Fruit fly (Drosophila melanogaster) whole organism, prepupa: ENCODE results near the gene CG5541.
A peak's percentile ranks its signal among the peaks of the same experiment; 100 is the strongest.

Experiments
- Blimp-1 ChIP-seq: fragments of 200-800 bp; sonication (Bioruptor generic); optimal IDR thresholded peaks from 3 replicates; lab custom pipeline; 2017; ENCODE audit warnings: missing biosample characterization, missing genetic modification characterization, mild to moderate bottlenecking, moderate library complexity, missing genetic modification reagents
- CG10669 ChIP-seq: fragments of 200-800 bp; sonication (Bioruptor generic); optimal IDR thresholded peaks from 3 replicates; lab custom pipeline; 2018; ENCODE audit warnings: missing biosample characterization, mild to moderate bottlenecking, missing genetic modification characterization, moderate library complexity
- CG11294 ChIP-seq: fragments of 200-800 bp; sonication (Bioruptor generic); IDR thresholded peaks from 2 replicates; pipeline ENCODE4 v1.3.6; 2022; ENCODE audit warnings: missing biosample characterization, missing genetic modification characterization
- CG11902 ChIP-seq: fragments of 200-800 bp; sonication (Bioruptor generic); optimal IDR thresholded peaks from 3 replicates; lab custom pipeline; 2016; ENCODE audit warnings: missing biosample characterization, missing genetic modification characterization
- CG15336 ChIP-seq: fragments of 200-800 bp; sonication (Bioruptor generic); IDR thresholded peaks from 2 replicates; pipeline ENCODE4 v1.3.6; 2022; ENCODE audit warnings: missing biosample characterization, missing genetic modification characterization
- CG1621 ChIP-seq: fragments of 200-800 bp; sonication (Bioruptor generic); optimal IDR thresholded peaks from 3 replicates; lab custom pipeline; 2018; ENCODE audit warnings: missing biosample characterization, mild to moderate bottlenecking, missing genetic modification characterization
- CG16779 ChIP-seq: fragments of 200-800 bp; sonication (Bioruptor generic); optimal IDR thresholded peaks from 3 replicates; lab custom pipeline; 2017; ENCODE audit warnings: missing biosample characterization, mild to moderate bottlenecking, missing genetic modification characterization
- CG3032 ChIP-seq: fragments of 200-800 bp; optimal IDR thresholded peaks from 2 replicates; lab custom pipeline; 2019; ENCODE audit warnings: missing biosample characterization, mild to moderate bottlenecking, missing genetic modification characterization, moderate library complexity
- CG31627 ChIP-seq: fragments of 200-800 bp; sonication (Bioruptor generic); optimal IDR thresholded peaks from 3 replicates; lab custom pipeline; 2016; ENCODE audit warnings: missing biosample characterization, missing genetic modification characterization
- CG32006 ChIP-seq: fragments of 200-800 bp; sonication (Bioruptor generic); optimal IDR thresholded peaks from 3 replicates; lab custom pipeline; 2017; ENCODE audit warnings: missing biosample characterization, mild to moderate bottlenecking, missing genetic modification characterization
- CG34406 ChIP-seq: fragments of 200-800 bp; sonication (Bioruptor generic); optimal IDR thresholded peaks from 3 replicates; lab custom pipeline; 2016; ENCODE audit warnings: missing biosample characterization, missing genetic modification characterization
- CG3919 ChIP-seq: fragments of 200-800 bp; sonication (Bioruptor generic); optimal IDR thresholded peaks from 3 replicates; lab custom pipeline; 2016; ENCODE audit warnings: missing biosample characterization, missing genetic modification characterization
- CG4318 ChIP-seq: fragments of 200-800 bp; sonication (Bioruptor generic); optimal IDR thresholded peaks from 3 replicates; lab custom pipeline; 2017; ENCODE audit warnings: missing biosample characterization, mild to moderate bottlenecking, missing genetic modification characterization
- CG6163 ChIP-seq: fragments of 200-800 bp; sonication (Bioruptor generic); IDR thresholded peaks from 3 replicates; pipeline ENCODE4 v1.3.6; 2022; ENCODE audit warnings: missing biosample characterization, missing genetic modification characterization
- CG6276 ChIP-seq: fragments of 200-800 bp; sonication (Bioruptor generic); optimal IDR thresholded peaks from 2 replicates; lab custom pipeline; 2017; ENCODE audit warnings: missing biosample characterization, mild to moderate bottlenecking, missing genetic modification characterization
- CG6808 ChIP-seq: fragments of 200-800 bp; sonication (Bioruptor generic); optimal IDR thresholded peaks from 3 replicates; lab custom pipeline; 2017; ENCODE audit warnings: missing biosample characterization, missing genetic modification characterization, mild to moderate bottlenecking, moderate library complexity, missing genetic modification reagents
- CG8119 ChIP-seq: fragments of 200-800 bp; sonication (Bioruptor generic); IDR thresholded peaks from 3 replicates; pipeline ENCODE4 v1.3.6; 2022; ENCODE audit warnings: missing biosample characterization, missing genetic modification characterization
- CG8632 ChIP-seq: fragments of 200-800 bp; sonication (Bioruptor generic); optimal IDR thresholded peaks from 3 replicates; lab custom pipeline; 2016; ENCODE audit warnings: missing biosample characterization, missing genetic modification characterization
- CG9139 ChIP-seq: fragments of 200-800 bp; sonication (Bioruptor generic); optimal IDR thresholded peaks from 3 replicates; lab custom pipeline; 2017; ENCODE audit warnings: missing biosample characterization, mild to moderate bottlenecking, missing genetic modification characterization
- Ets96B ChIP-seq: fragments of 200-800 bp; optimal IDR thresholded peaks from 2 replicates; lab custom pipeline; 2019; ENCODE audit warnings: missing biosample characterization, mild to moderate bottlenecking, missing genetic modification characterization, moderate library complexity
- Gug ChIP-seq: fragments of 200-800 bp; sonication (Bioruptor generic); IDR thresholded peaks from 2 replicates; pipeline ENCODE4 v1.3.6; 2022; ENCODE audit warnings: missing biosample characterization, missing genetic modification characterization
- Hr38 ChIP-seq: sonication (Bioruptor generic); optimal IDR thresholded peaks from 2 replicates; lab custom pipeline; 2016; ENCODE audit warnings: missing biosample characterization, missing genetic modification characterization
- Hr39 ChIP-seq: fragments of 200-800 bp; sonication (Bioruptor generic); optimal IDR thresholded peaks from 2 replicates; lab custom pipeline; 2016; ENCODE audit warnings: missing biosample characterization, missing genetic modification characterization
- Lpt ChIP-seq: fragments of 200-800 bp; sonication (Bioruptor generic); optimal IDR thresholded peaks from 3 replicates; lab custom pipeline; 2016; ENCODE audit warnings: missing biosample characterization, missing genetic modification characterization
- Met ChIP-seq: fragments of 200-800 bp; sonication (Bioruptor generic); optimal IDR thresholded peaks from 3 replicates; lab custom pipeline; 2016; ENCODE audit warnings: missing biosample characterization, missing genetic modification characterization
- OdsH ChIP-seq: fragments of 200-800 bp; sonication (Bioruptor generic); optimal IDR thresholded peaks from 3 replicates; lab custom pipeline; 2016; ENCODE audit warnings: missing biosample characterization, missing genetic modification characterization
- Smox ChIP-seq: fragments of 200-800 bp; sonication (Bioruptor generic); optimal IDR thresholded peaks from 3 replicates; lab custom pipeline; 2016; ENCODE audit warnings: missing biosample characterization, missing genetic modification characterization
- Sox14 ChIP-seq: fragments of 200-800 bp; sonication (Bioruptor generic); optimal IDR thresholded peaks from 3 replicates; lab custom pipeline; 2016; ENCODE audit warnings: missing biosample characterization, missing genetic modification characterization
- Sox15 ChIP-seq: fragments of 200-800 bp; sonication (Bioruptor generic); optimal IDR thresholded peaks from 3 replicates; lab custom pipeline; 2016; ENCODE audit warnings: missing biosample characterization, missing genetic modification characterization
- achi ChIP-seq: fragments of 200-800 bp; sonication (Bioruptor generic); optimal IDR thresholded peaks from 3 replicates; lab custom pipeline; 2016; ENCODE audit warnings: missing biosample characterization, missing genetic modification characterization
- acj6 ChIP-seq: fragments of 200-800 bp; sonication (Bioruptor generic); optimal IDR thresholded peaks from 3 replicates; lab custom pipeline; 2016; ENCODE audit warnings: missing biosample characterization, missing genetic modification characterization
- cyc ChIP-seq: fragments of 200-800 bp; sonication (Bioruptor generic); optimal IDR thresholded peaks from 3 replicates; lab custom pipeline; 2016; ENCODE audit warnings: missing biosample characterization, missing genetic modification characterization
- dac ChIP-seq: fragments of 200-800 bp; sonication (Bioruptor generic); optimal IDR thresholded peaks from 2 replicates; lab custom pipeline; 2017; ENCODE audit warnings: missing biosample characterization, mild to moderate bottlenecking, missing genetic modification characterization
- dsx ChIP-seq: fragments of 200-800 bp; optimal IDR thresholded peaks from 3 replicates; lab custom pipeline; 2019; ENCODE audit warnings: missing biosample characterization, mild to moderate bottlenecking, missing genetic modification characterization, moderate library complexity; ENCODE audit not compliant: poor library complexity, severe bottlenecking
- eg ChIP-seq: fragments of 200-800 bp; sonication (Bioruptor generic); IDR thresholded peaks from 3 replicates; pipeline ENCODE4 v1.3.6; 2022; ENCODE audit warnings: missing biosample characterization, missing genetic modification characterization
- esn ChIP-seq: fragments of 200-800 bp; sonication (Bioruptor generic); optimal IDR thresholded peaks from 2 replicates; lab custom pipeline; 2016; ENCODE audit warnings: missing biosample characterization, mild to moderate bottlenecking, missing genetic modification characterization, moderate library complexity
- fd59A ChIP-seq: fragments of 200-800 bp; sonication (Bioruptor generic); optimal IDR thresholded peaks from 2 replicates; lab custom pipeline; 2017; ENCODE audit warnings: missing biosample characterization, mild to moderate bottlenecking, missing genetic modification characterization, missing genetic modification reagents
- fd85E ChIP-seq: fragments of 200-800 bp; sonication (Bioruptor generic); optimal IDR thresholded peaks from 3 replicates; lab custom pipeline; 2016; ENCODE audit warnings: missing biosample characterization, missing genetic modification characterization
- fkh ChIP-seq: fragments of 200-800 bp; sonication (Bioruptor generic); optimal IDR thresholded peaks from 3 replicates; lab custom pipeline; 2017; ENCODE audit warnings: missing biosample characterization, mild to moderate bottlenecking, missing genetic modification characterization, moderate library complexity
- lz ChIP-seq: fragments of 200-800 bp; sonication (Bioruptor generic); optimal IDR thresholded peaks from 3 replicates; lab custom pipeline; 2016; ENCODE audit warnings: missing biosample characterization, missing genetic modification characterization
- net ChIP-seq: fragments of 200-800 bp; sonication (Bioruptor generic); optimal IDR thresholded peaks from 3 replicates; lab custom pipeline; 2016; ENCODE audit warnings: missing biosample characterization, missing genetic modification characterization
- pdm3 ChIP-seq: fragments of 200-800 bp; sonication (Bioruptor generic); optimal IDR thresholded peaks from 3 replicates; lab custom pipeline; 2016; ENCODE audit warnings: missing biosample characterization, missing genetic modification characterization
- salr ChIP-seq, 2 experiments: fragments of 200-800 bp; sonication (Bioruptor generic); optimal IDR thresholded peaks; 3 replicates each; lab custom pipeline; 2016 to 2018; ENCODE audit warnings: missing biosample characterization in 2 of 2, missing genetic modification characterization in 2 of 2, mild to moderate bottlenecking in 1 of 2
- spab ChIP-seq: fragments of 200-800 bp; sonication (Bioruptor generic); optimal IDR thresholded peaks from 2 replicates; lab custom pipeline; 2017; ENCODE audit warnings: missing biosample characterization, mild to moderate bottlenecking, missing genetic modification characterization, missing genetic modification reagents
- ss ChIP-seq, 2 experiments: fragments of 200-800 bp; sonication (Bioruptor generic); optimal IDR thresholded peaks; 2 replicates in 1 of 2; 3 replicates in 1 of 2; lab custom pipeline; 2017 to 2018; ENCODE audit warnings: mild to moderate bottlenecking in 2 of 2, missing biosample characterization in 2 of 2, missing genetic modification characterization in 2 of 2, moderate library complexity in 1 of 2
- svp ChIP-seq: fragments of 200-800 bp; sonication (Bioruptor generic); peaks from one replicate; lab custom pipeline; 2016; ENCODE audit warnings: missing biosample characterization, missing genetic modification characterization
- topi ChIP-seq: fragments of 200-800 bp; sonication (Bioruptor generic); optimal IDR thresholded peaks from 3 replicates; lab custom pipeline; 2016; ENCODE audit warnings: missing biosample characterization, missing genetic modification characterization

Gene CG5541

dm6 chrX:15042499-15042898, 1.4 kb upstream of the CG5541 start (continued):
- TF ChIP-seq CG8119 (GFP tag; lab: Robert Waterston, UW) (0 out of 3 replicates have a peak, but pooled peaks have one; percentile 33), lz (GFP tag; lab: Kevin White, UChicago) (peak; percentile 11), fkh (GFP tag; lab: Kevin White, UChicago) (no peak), CG6276 (peak; percentile 43), CG6808 (GFP tag; lab: Kevin White, UChicago) (no peak), CG31627 (GFP tag; lab: Kevin White, UChicago) (peak; percentile 48), svp (GFP tag; lab: Kevin White, UChicago) (peak; percentile 76), Sox15 (GFP tag; lab: Kevin White, UChicago) (no peak), Smox (peak; percentile 15), Hr38 (no peak), CG10669 (peak; percentile 28)

DNA sequence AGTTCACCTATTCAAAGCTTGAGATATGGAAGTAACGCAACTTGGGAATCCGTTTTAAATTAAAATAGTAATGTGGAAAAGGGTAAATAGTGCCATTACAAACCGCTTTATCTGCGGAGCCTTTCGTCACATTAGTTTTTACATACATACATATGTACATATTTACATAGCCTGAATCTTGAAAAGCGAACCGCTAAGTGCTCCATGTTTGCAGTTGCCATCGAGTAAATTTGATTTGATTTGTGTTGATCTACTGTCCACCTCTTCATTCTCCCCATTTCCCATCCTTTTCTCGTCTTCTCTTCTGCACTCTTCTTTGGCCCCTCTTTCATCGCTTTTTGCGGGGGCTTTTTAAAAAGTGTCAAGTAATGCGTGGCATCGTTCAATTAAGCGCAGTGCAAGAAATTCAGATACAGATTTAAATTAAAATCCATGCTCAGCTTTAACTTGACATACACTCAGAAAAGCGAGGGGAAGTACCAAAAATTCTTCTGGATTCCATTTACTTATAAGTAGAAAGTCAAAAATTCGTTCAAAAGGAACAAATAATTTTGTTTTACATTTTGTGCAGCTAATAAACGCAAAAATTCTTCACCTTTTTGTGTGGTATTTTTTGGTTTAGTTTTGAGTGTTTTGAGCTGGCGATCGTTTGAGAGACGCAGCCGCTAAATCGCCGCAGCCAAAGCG, 767 bp upstream of the CG5541 start:
- TF ChIP-seq Met = peak; percentile 82
- peak; percentile 78 for TF ChIP-seq CG8632 (GFP tag; lab: Kevin White, UChicago)
- peak; percentile 88 for TF ChIP-seq CG32006 (GFP tag; lab: Kevin White, UChicago)
- TF ChIP-seq CG16779 (tag; lab: Kevin White, UChicago) = peak; percentile 63
- TF ChIP-seq CG11902 = peak; percentile 60
- TF ChIP-seq CG9139 (GFP tag; lab: Kevin White, UChicago) = peak; percentile 12
- TF ChIP-seq CG3032 (tag; lab: Kevin White, UChicago) = peak; percentile 52
- peak; percentile 82 for TF ChIP-seq CG31627 (GFP tag; lab: Kevin White, UChicago)
- peak; percentile 87 for TF ChIP-seq Gug (GFP tag; lab: Robert Waterston, UW)
- TF ChIP-seq CG6276 = peak; percentile 79
- TF ChIP-seq fkh (GFP tag; lab: Kevin White, UChicago) = peak; percentile 95
- TF ChIP-seq dsx = peak; percentile 40
- peak; percentile 87 for TF ChIP-seq esn (GFP tag; lab: Kevin White, UChicago)
- peak; percentile 73 for TF ChIP-seq Lpt (GFP tag; lab: Kevin White, UChicago)
- peak; percentile 86 for TF ChIP-seq pdm3 (GFP tag; lab: Kevin White, UChicago)
- TF ChIP-seq net (GFP tag; lab: Kevin White, UChicago) = peak; percentile 82
- peak; percentile 74 for TF ChIP-seq Ets96B (tag; lab: Kevin White, UChicago)
- no peak for TF ChIP-seq Hr38
- peak; percentile 46 for TF ChIP-seq Sox15 (GFP tag; lab: Kevin White, UChicago)
- peak; percentile 82 for TF ChIP-seq OdsH (GFP tag; lab: Kevin White, UChicago)
- TF ChIP-seq cyc = peak; percentile 84
- peak; percentile 77 for TF ChIP-seq lz (GFP tag; lab: Kevin White, UChicago)
- peak; percentile 57 for TF ChIP-seq CG4318 (GFP tag; lab: Kevin White, UChicago)
- TF ChIP-seq CG11294 = peak; percentile 77
- TF ChIP-seq ss (GFP tag; optimal IDR thresholded peaks at IDR 0.05; lab: Kevin White, UChicago) = no peak
- peak; percentile 85 for TF ChIP-seq CG3919 (GFP tag; lab: Kevin White, UChicago)
- TF ChIP-seq svp (GFP tag; lab: Kevin White, UChicago) = peak; percentile 89
- peak; percentile 45 for TF ChIP-seq spab (GFP tag; lab: Kevin White, UChicago)
- TF ChIP-seq Hr39 (GFP tag; lab: Kevin White, UChicago) = peak; percentile 88
- peak; percentile 12 for TF ChIP-seq Blimp-1
- peak; percentile 46 for TF ChIP-seq CG1621 (tag; lab: Kevin White, UChicago)
- TF ChIP-seq salr (GFP tag; optimal IDR thresholded peaks at IDR 0.05; lab: Kevin White, UChicago) = peak; percentile 13 to 60
- TF ChIP-seq Sox14 (GFP tag; lab: Kevin White, UChicago) = peak; percentile 85
- TF ChIP-seq acj6 (GFP tag; lab: Kevin White, UChicago) = peak; percentile 80
- peak; percentile 84 for TF ChIP-seq topi (GFP tag; lab: Kevin White, UChicago)
- no peak for TF ChIP-seq fd85E (GFP tag; lab: Kevin White, UChicago)
- TF ChIP-seq eg (GFP tag; lab: Robert Waterston, UW) = peak; percentile 95
- TF ChIP-seq CG15336 (GFP tag; lab: Robert Waterston, UW) = peak; percentile 93
- TF ChIP-seq Smox = peak; percentile 81
- no peak for TF ChIP-seq fd59A
- peak; percentile 50 for TF ChIP-seq dac (GFP tag; lab: Kevin White, UChicago)
- peak; percentile 74 for TF ChIP-seq CG34406 (GFP tag; lab: Kevin White, UChicago)
- peak; percentile 77 for TF ChIP-seq achi (GFP tag; lab: Kevin White, UChicago)
- peak; percentile 94 for TF ChIP-seq CG6163 (GFP tag; lab: Robert Waterston, UW)
